Worm (Caenorhabditis elegans) whole organism, L4/young adult: ENCODE data around the gene irld-48.

Experiments used
- dao-5 ChIP-seq: sonication (generic microtip); optimal IDR thresholded peaks from 2 replicates; lab custom pipeline; 2016; ENCODE audit warnings: missing genotype, missing genetic modification characterization, moderate library complexity, missing compliant biosample characterization
- him-1 ChIP-seq: sonication (generic microtip); optimal IDR thresholded peaks from 2 replicates; lab custom pipeline; 2016; ENCODE audit warnings: missing genotype, missing genetic modification reagents, missing genetic modification characterization, missing compliant biosample characterization

- TF ChIP-seq him-1 (tag; lab: Kevin White, UChicago), result no peak
- no peak for TF ChIP-seq dao-5 (tag; lab: Kevin White, UChicago)
These were observed 29.9 kb upstream of the irld-48 start for ce11 chrII:2925806-2926558.
